Worm (Caenorhabditis elegans): Measurements from ENCODE around the gene ZK287.4.

ZK287.4 gene

ce11 chrV:9692109-9692581, 6.7 kb upstream of the ZK287.4 start, which contains the start of gene ztf-9 (continued):
- TF ChIP-seq B0035.1 (tag; optimal IDR thresholded peaks at IDR 0.05) (no peak), fkh-3 (tag; optimal IDR thresholded peaks at IDR 0.05) (no peak), lin-54 (GFP tag; optimal IDR thresholded peaks at IDR 0.05) (peak; percentile 23), B0261.1 (tag; optimal IDR thresholded peaks at IDR 0.05) (no peak), let-526 (GFP tag; IDR thresholded peaks at IDR 0.05) (no peak), sea-2 (GFP tag; IDR thresholded peaks at IDR 0.05) (no peak), snpc-4 (GFP tag; optimal IDR thresholded peaks at IDR 0.05) (no peak), snpc-4 (tag; optimal IDR thresholded peaks at IDR 0.05) (peak in 1 of 4 experiments; percentile 1), nhr-90 (tag; optimal IDR thresholded peaks at IDR 0.05) (no peak), ZK185.1 (tag; optimal IDR thresholded peaks at IDR 0.05; ENCODE audit: poor library complexity, severe bottlenecking) (no peak), ama-1 (optimal IDR thresholded peaks at IDR 0.05) (no peak), ama-1 (GFP tag; optimal IDR thresholded peaks at IDR 0.05) (no peak), F33H1.4 (GFP tag; IDR thresholded peaks at IDR 0.05) (no peak), madf-6 (GFP tag; IDR thresholded peaks at IDR 0.05) (no peak), xnd-1 (tag; optimal IDR thresholded peaks at IDR 0.05) (no peak), nfya-2 (GFP tag; IDR thresholded peaks at IDR 0.05) (no peak), ceh-40 (GFP tag; IDR thresholded peaks at IDR 0.05) (no peak), snpc-3.4 (tag; optimal IDR thresholded peaks at IDR 0.05) (no peak), ztf-26 (tag; optimal IDR thresholded peaks at IDR 0.05) (no peak), egl-44 (GFP tag; IDR thresholded peaks at IDR 0.05) (no peak), madf-10 (tag; optimal IDR thresholded peaks at IDR 0.05) (peak; percentile 11), pha-4 (tag; optimal IDR thresholded peaks at IDR 0.05) (no peak), ztf-3 (GFP tag; optimal IDR thresholded peaks at IDR 0.05) (no peak), unc-62 (GFP tag; optimal IDR thresholded peaks at IDR 0.05) (no peak)

ce11 chrV:9690728-9691127, 5.3 kb upstream of the ZK287.4 start:
- TF ChIP-seq atf-7 (tag; optimal IDR thresholded peaks at IDR 0.05) (no peak), tbp1 (GFP tag; optimal IDR thresholded peaks at IDR 0.05) (peak; percentile 4), hmg-1.2 (GFP tag; IDR thresholded peaks at IDR 0.05) (peak; percentile 41; the same call in 1 of the 2 replicates), F23B12.7 (tag; optimal IDR thresholded peaks at IDR 0.05; ENCODE audit: insufficient read depth) (peak; percentile 38), gei-17 (GFP tag; optimal IDR thresholded peaks at IDR 0.05) (no peak), madf-8 (GFP tag; conservative IDR thresholded peaks at IDR 0.05) (no peak), ztf-3 (GFP tag; optimal IDR thresholded peaks at IDR 0.05) (no peak), lsl-1 (GFP tag; optimal IDR thresholded peaks at IDR 0.05) (peak; percentile 57), ztf-18 (tag; optimal IDR thresholded peaks at IDR 0.05) (peak; percentile 12), madf-6 (GFP tag; IDR thresholded peaks at IDR 0.05) (peak; percentile 49; the same call in 1 of the 2 replicates), nhr-120 (GFP tag; IDR thresholded peaks at IDR 0.05) (no peak)

- TF ChIP-seq C17E4.6 (GFP tag; IDR thresholded peaks at IDR 0.05) (no peak), nfya-1 (tag; optimal IDR thresholded peaks at IDR 0.05; ENCODE audit: borderline replicate concordance, insufficient read depth) (no peak), mel-28 (tag; optimal IDR thresholded peaks at IDR 0.05; ENCODE audit: borderline replicate concordance) (no peak), sptf-2 (GFP tag; optimal IDR thresholded peaks at IDR 0.05) (no peak), ztf-3 (GFP tag; optimal IDR thresholded peaks at IDR 0.05) (no peak), F33H1.4 (GFP tag; IDR thresholded peaks at IDR 0.05) (no peak), F55B11.4 (tag; optimal IDR thresholded peaks at IDR 0.05; ENCODE audit: borderline replicate concordance, insufficient read depth) (no peak), snpc-1.3 (tag; optimal IDR thresholded peaks at IDR 0.05; ENCODE audit: insufficient read depth) (no peak), nhr-27 (tag; optimal IDR thresholded peaks at IDR 0.05) (no peak), hsf-1 (GFP tag; IDR thresholded peaks at IDR 0.05) (no peak), lag-1 (GFP tag; IDR thresholded peaks at IDR 0.05) (no peak), mcd-1 (GFP tag; IDR thresholded peaks at IDR 0.05) (no peak), B0035.1 (tag; optimal IDR thresholded peaks at IDR 0.05) (no peak), let-607 (tag; optimal IDR thresholded peaks at IDR 0.05) (no peak), Y67H2A.10 (GFP tag; conservative IDR thresholded peaks at IDR 0.05) (no peak), fkh-3 (tag; optimal IDR thresholded peaks at IDR 0.05) (no peak), attf-6 (GFP tag; IDR thresholded peaks at IDR 0.05) (no peak), F57C9.4 (tag; optimal IDR thresholded peaks at IDR 0.05) (no peak)
Observed at ce11 chrV:9690099-9690572, 4.7 kb upstream of the ZK287.4 start, which contains the start of gene rbx-1. Gene rbx-1 (minus strand): TSS chrV:9690522.

Data from whole organism, young adult.